Fruit fly (Drosophila melanogaster) whole organism, embryonic: ENCODE measurements around the gene alpha-Man-Ia.

Experiments used
- CG14014 ChIP-seq: fragments of 200-800 bp; sonication (Bioruptor generic); IDR thresholded peaks from 2 replicates; pipeline ENCODE4 v1.3.6; 2022; ENCODE audit warnings: missing biosample characterization, missing genetic modification characterization
- CG1647 ChIP-seq: fragments of 200-800 bp; sonication (Bioruptor generic); optimal IDR thresholded peaks from 3 replicates; lab custom pipeline; 2016; ENCODE audit warnings: missing biosample characterization, missing genetic modification characterization
- hth ChIP-seq: fragments of >200 bp; optimal IDR thresholded peaks from 2 replicates; lab custom pipeline; 2017; ENCODE audit warnings: inconsistent platforms

DNA sequence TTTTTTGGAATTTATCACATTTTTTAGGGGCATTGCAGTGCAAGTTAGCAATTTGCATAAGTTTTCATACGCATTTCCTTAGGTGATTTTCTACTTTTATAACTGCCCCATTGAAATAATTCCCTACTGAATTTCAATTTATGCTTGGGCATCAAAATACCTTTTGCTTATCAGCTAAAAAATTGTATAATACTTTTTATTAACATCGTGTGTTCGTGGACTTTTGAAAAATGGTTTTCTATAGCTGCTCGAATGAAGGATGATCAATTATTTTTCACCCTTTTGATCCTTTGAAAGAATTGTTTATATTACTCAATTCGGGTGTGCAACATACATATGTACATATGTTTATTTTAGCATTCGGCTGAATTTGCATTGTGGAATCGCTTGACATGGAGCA lies 36.4 kb upstream of the alpha-Man-Ia start:
- TF ChIP-seq CG1647 (GFP tag; lab: Kevin White, UChicago) (no peak), CG14014 (GFP tag; lab: Robert Waterston, UW) (no peak), hth (lab: Kevin White, UChicago) (no peak)
